Worm (Caenorhabditis elegans): ENCODE data around the gene C07B5.6.

C07B5.6 gene

DNA sequence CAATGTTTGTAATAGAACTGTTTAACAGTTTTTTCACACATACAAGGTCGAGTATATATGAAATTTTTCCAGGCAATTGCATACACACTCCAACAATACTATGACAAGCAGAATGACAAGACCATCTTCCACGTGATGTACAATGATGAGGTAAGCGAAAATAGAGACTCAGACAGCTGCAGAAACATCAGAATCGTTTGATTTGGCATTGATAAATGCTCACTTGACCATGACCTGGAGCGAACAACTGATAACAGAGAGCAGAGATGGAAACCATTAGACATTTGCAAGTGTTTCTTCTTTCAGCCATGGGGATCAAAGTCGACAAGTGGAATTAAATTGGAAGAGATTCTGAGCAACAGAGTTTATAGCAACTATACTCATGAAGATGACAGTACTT lies 21.6 kb downstream of the C07B5.6 start:
- peak; percentile 61 for TF ChIP-seq F13H6.1 (tag; optimal IDR thresholded peaks at IDR 0.05)
- TF ChIP-seq crh-2 (tag; optimal IDR thresholded peaks at IDR 0.05), result peak; percentile 79
- peak; percentile 90 for TF ChIP-seq sma-9 (GFP tag; optimal IDR thresholded peaks at IDR 0.05)
- no peak for TF ChIP-seq sma-9 (tag; optimal IDR thresholded peaks at IDR 0.05)
- no peak for TF ChIP-seq zag-1 (tag; optimal IDR thresholded peaks at IDR 0.05)
- no peak for TF ChIP-seq nhr-77 (tag; optimal IDR thresholded peaks at IDR 0.05)
- peak in 1 of 2 experiments; percentile 44 for TF ChIP-seq mdl-1 (tag; optimal IDR thresholded peaks at IDR 0.05)
- TF ChIP-seq lin-39 (tag; optimal IDR thresholded peaks at IDR 0.05), result no peak
- peak; percentile 18 for TF ChIP-seq gmeb-1 (tag; optimal IDR thresholded peaks at IDR 0.05)
- TF ChIP-seq sma-3 (GFP tag; optimal IDR thresholded peaks at IDR 0.05), result peak; percentile 49
- peak; percentile 94 for TF ChIP-seq fos-1 (tag; optimal IDR thresholded peaks at IDR 0.05)
- peak; percentile 51 for TF ChIP-seq nhr-129 (tag; optimal IDR thresholded peaks at IDR 0.05)
- no peak for TF ChIP-seq sem-4 (tag; optimal IDR thresholded peaks at IDR 0.05)
- no peak for TF ChIP-seq lin-13 (GFP tag; optimal IDR thresholded peaks at IDR 0.05)

DNA sequence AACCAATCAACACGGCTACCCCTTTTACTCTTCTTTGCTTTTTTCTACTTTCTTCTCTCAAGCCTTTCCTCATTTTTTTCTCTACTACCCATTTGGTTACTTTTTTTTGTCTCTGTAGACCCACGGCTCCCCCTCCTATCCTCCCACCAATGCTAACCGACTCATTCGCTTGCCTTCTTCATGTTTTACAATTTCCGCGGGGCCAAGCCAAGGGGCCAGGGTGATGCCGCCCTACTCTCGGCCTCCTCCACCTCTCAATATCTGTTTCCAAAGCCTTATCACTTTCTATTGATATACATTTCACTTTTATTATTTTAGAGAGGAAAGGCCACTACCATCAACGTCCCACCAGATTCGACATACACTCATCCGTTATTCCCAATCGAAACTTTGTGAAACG lies 24.5 kb downstream of the C07B5.6 start, which contains the start of gene F49E2.5:
F49E2.5 (plus strand) TSS at position 301 of the 400 bp plus-strand sequence.
- TF ChIP-seq peb-1 (tag; optimal IDR thresholded peaks at IDR 0.05) (no peak), F13H6.1 (tag; optimal IDR thresholded peaks at IDR 0.05) (peak; percentile 5)

DNA sequence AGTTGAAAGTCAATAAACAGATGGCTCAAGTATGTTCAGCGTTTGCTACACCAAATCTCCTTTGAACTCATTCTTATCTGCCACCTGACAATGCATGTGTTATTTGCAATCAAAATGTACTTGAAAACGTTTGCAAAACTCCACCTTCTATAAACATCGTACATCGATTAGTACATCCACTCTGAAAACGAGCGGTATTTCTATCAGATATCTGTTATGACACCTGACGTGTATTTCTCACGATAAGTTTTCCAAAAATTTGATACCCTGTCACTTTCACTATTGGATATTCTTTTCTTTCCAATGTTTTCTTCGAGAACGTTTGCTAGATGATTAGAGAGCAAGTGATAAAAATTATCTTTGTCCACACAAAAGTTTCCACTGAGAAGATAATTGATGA lies 25.6 kb downstream of the C07B5.6 start:
- TF ChIP-seq sma-3 (GFP tag; optimal IDR thresholded peaks at IDR 0.05), result no peak
- peak; percentile 74 for TF ChIP-seq nhr-129 (tag; optimal IDR thresholded peaks at IDR 0.05)
- peak in 1 of 2 experiments; percentile 23 for TF ChIP-seq lsy-2 (tag; optimal IDR thresholded peaks at IDR 0.05)
- peak; percentile 60 for TF ChIP-seq F13H6.1 (tag; optimal IDR thresholded peaks at IDR 0.05)
- peak; percentile 60 for TF ChIP-seq C34F6.9 (tag; optimal IDR thresholded peaks at IDR 0.05)
- TF ChIP-seq blmp-1 (tag; optimal IDR thresholded peaks at IDR 0.05; ENCODE audit: insufficient read depth), result peak; percentile 61
- TF ChIP-seq sma-9 (GFP tag; optimal IDR thresholded peaks at IDR 0.05), result peak; percentile 25
- TF ChIP-seq sma-9 (tag; optimal IDR thresholded peaks at IDR 0.05), result no peak
- TF ChIP-seq crh-2 (tag; optimal IDR thresholded peaks at IDR 0.05), result peak; percentile 58
- no peak for TF ChIP-seq nhr-11 (tag; optimal IDR thresholded peaks at IDR 0.05)
- TF ChIP-seq peb-1 (tag; optimal IDR thresholded peaks at IDR 0.05), result no peak

ce11 chrX:9546640-9547039 lies 27.8 kb downstream of the C07B5.6 start:
- no peak for TF ChIP-seq skn-1 (tag; optimal IDR thresholded peaks at IDR 0.05)
- peak; percentile 62 for TF ChIP-seq nhr-129 (tag; optimal IDR thresholded peaks at IDR 0.05)

DNA sequence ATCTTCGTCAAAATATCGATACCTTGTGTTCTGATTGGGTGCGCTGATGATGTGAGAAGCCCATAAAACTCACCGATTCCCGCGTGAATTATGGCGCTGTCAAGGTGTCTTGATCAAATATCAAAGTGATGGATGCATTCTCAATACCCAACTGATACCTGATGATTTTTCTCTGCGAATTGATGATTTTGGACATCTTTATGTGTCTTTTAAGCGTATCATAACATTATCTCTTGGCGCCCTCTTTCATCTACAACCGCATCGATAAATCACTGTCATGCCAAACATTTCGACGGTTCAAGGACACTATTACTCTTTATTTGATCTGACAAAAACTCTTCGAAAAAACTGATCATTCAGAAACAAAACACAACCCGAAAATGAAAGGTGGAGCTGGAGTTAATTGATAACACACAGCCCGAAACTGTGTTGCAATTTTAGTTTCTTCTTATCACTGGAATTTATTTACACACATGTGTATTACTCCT lies 28.5 kb downstream of the C07B5.6 start:
- TF ChIP-seq nhr-6 (tag; optimal IDR thresholded peaks at IDR 0.05), result no peak
- no peak for TF ChIP-seq sem-4 (tag; optimal IDR thresholded peaks at IDR 0.05)
- peak; percentile 18 for TF ChIP-seq crh-2 (tag; optimal IDR thresholded peaks at IDR 0.05)
- TF ChIP-seq unc-55 (GFP tag; optimal IDR thresholded peaks at IDR 0.05), result no peak
- no peak for TF ChIP-seq mdl-1 (tag; optimal IDR thresholded peaks at IDR 0.05)
- TF ChIP-seq nhr-237 (tag; optimal IDR thresholded peaks at IDR 0.05), result no peak
- no peak for TF ChIP-seq mbf-1 (tag; optimal IDR thresholded peaks at IDR 0.05)
- peak in 1 of 2 experiments; percentile 24 for TF ChIP-seq lsy-2 (tag; optimal IDR thresholded peaks at IDR 0.05)
- no peak for TF ChIP-seq snpc-4 (tag; optimal IDR thresholded peaks at IDR 0.05)
- peak; percentile 77 for TF ChIP-seq egl-27 (tag; optimal IDR thresholded peaks at IDR 0.05)
- peak; percentile 85 for TF ChIP-seq mab-5 (tag; optimal IDR thresholded peaks at IDR 0.05)
- TF ChIP-seq nhr-12 (tag; optimal IDR thresholded peaks at IDR 0.05), result no peak
- no peak for TF ChIP-seq aly-2 (tag; optimal IDR thresholded peaks at IDR 0.05)
- TF ChIP-seq ama-1 (optimal IDR thresholded peaks at IDR 0.05), result no peak
- TF ChIP-seq lin-11 (tag; optimal IDR thresholded peaks at IDR 0.05), result no peak
- peak; percentile 15 for TF ChIP-seq nhr-129 (tag; optimal IDR thresholded peaks at IDR 0.05)
- peak; percentile 62 for TF ChIP-seq unc-62 (GFP tag; optimal IDR thresholded peaks at IDR 0.05)
- peak; percentile 89 for TF ChIP-seq nhr-21 (tag; optimal IDR thresholded peaks at IDR 0.05)
- TF ChIP-seq ZK546.5 (tag; optimal IDR thresholded peaks at IDR 0.05), result no peak
- peak; percentile 68 for TF ChIP-seq fos-1 (tag; optimal IDR thresholded peaks at IDR 0.05)
- peak; percentile 60 for TF ChIP-seq sma-9 (GFP tag; optimal IDR thresholded peaks at IDR 0.05)
- TF ChIP-seq sma-9 (tag; optimal IDR thresholded peaks at IDR 0.05), result no peak
- TF ChIP-seq lin-13 (GFP tag; optimal IDR thresholded peaks at IDR 0.05), result no peak
- TF ChIP-seq F13H6.1 (tag; optimal IDR thresholded peaks at IDR 0.05), result peak; percentile 13
- no peak for TF ChIP-seq elt-3 (tag; optimal IDR thresholded peaks at IDR 0.05)
- TF ChIP-seq ztf-1 (GFP tag; conservative IDR thresholded peaks at IDR 0.05), result no peak
- TF ChIP-seq zag-1 (tag; optimal IDR thresholded peaks at IDR 0.05), result no peak
- no peak for TF ChIP-seq elt-1 (tag; optimal IDR thresholded peaks at IDR 0.05)
- TF ChIP-seq C34F6.9 (tag; optimal IDR thresholded peaks at IDR 0.05), result no peak
- no peak for TF ChIP-seq nhr-11 (tag; optimal IDR thresholded peaks at IDR 0.05)
- TF ChIP-seq dmd-4 (tag; optimal IDR thresholded peaks at IDR 0.05), result no peak
- TF ChIP-seq skn-1 (tag; optimal IDR thresholded peaks at IDR 0.05), result no peak
- no peak for TF ChIP-seq ztf-11 (tag; optimal IDR thresholded peaks at IDR 0.05)
- no peak for TF ChIP-seq nhr-23 (tag; optimal IDR thresholded peaks at IDR 0.05)
- TF ChIP-seq alr-1 (tag; optimal IDR thresholded peaks at IDR 0.05), result no peak
- TF ChIP-seq ceh-16 (tag; optimal IDR thresholded peaks at IDR 0.05), result peak; percentile 83
- peak; percentile 83 for TF ChIP-seq nhr-25 (tag; optimal IDR thresholded peaks at IDR 0.05)
- no peak for TF ChIP-seq nhr-77 (tag; optimal IDR thresholded peaks at IDR 0.05)
